Fruit fly (Drosophila melanogaster): ENCODE measurements around the gene CG32712.

DNA sequence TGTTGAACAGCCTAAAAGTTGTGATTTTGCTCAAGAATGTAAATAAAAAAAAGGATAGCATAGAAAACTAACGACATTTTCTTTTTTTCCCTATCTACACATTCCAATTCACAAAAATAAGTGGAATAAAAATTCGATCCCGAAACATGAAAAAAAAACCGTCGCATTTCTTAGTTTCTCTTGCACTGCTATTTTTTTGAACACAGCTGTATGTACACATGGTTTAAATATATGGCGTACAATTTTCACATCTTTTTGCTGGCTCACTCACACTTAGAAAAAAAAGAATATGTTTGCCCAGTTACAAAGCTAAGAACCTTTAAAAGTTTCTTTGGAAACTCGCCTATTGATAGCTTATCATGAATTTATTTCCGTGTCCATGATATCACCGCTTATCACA, 26.6 kb upstream of the CG32712 start:
- TF ChIP-seq CG32121 (GFP tag; IDR thresholded peaks at IDR 0.05) (no peak), CG8159 (tag; optimal IDR thresholded peaks at IDR 0.05) (no peak), CG8301 (tag; optimal IDR thresholded peaks at IDR 0.05) (no peak), Pif1B (GFP tag; optimal IDR thresholded peaks at IDR 0.05) (no peak), rn (GFP tag; IDR thresholded peaks at IDR 0.05) (no peak)

Measured in whole organism, pupa.